Fruit fly (Drosophila melanogaster): ENCODE measurements around the gene CG14932.
A peak's percentile ranks its signal among the peaks of the same experiment; 100 is the strongest.

The CG14932 gene

DNA sequence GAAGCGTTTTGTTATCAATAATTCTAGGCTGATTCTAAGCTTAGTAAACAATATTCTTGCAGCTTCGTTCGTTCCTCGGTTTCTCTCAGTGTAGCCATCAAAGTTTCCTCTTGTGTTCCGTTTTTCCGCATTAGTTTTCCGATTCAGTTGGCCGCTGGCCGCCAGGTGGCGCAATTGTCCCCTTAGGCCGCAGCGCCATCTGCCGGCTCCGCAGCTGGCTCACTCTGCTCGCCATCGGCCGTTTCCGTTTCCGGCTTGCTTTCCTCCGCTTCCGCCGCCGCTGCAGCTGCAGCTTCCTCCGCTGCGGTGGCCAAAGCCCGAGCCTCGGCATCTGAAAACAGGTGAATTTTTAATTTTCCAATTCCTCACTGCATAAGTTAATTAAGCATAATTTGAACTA, 26.7 kb downstream of the CG14932 start (continued):
- TF ChIP-seq lmd (GFP tag; IDR thresholded peaks at IDR 0.05), result peak; percentile 78
- peak in 1 of 2 experiments; percentile 27 for TF ChIP-seq crp (GFP tag; optimal IDR thresholded peaks at IDR 0.05)
- peak; percentile 84 for TF ChIP-seq Blimp-1 (GFP tag; optimal IDR thresholded peaks at IDR 0.05)
- peak; percentile 38 for TF ChIP-seq ab (GFP tag; optimal IDR thresholded peaks at IDR 0.05)
- peak; percentile 75 for TF ChIP-seq Spps (tag; optimal IDR thresholded peaks at IDR 0.05)
- TF ChIP-seq crc (GFP tag; optimal IDR thresholded peaks at IDR 0.05), result peak; percentile 80
- TF ChIP-seq Atf3 (GFP tag; optimal IDR thresholded peaks at IDR 0.05), result peak; percentile 92
- TF ChIP-seq CG12744 (GFP tag; optimal IDR thresholded peaks at IDR 0.05), result peak; percentile 92
- peak; percentile 68 for TF ChIP-seq Myb (GFP tag; optimal IDR thresholded peaks at IDR 0.05)
- peak; percentile 87 for TF ChIP-seq Dbx (GFP tag; IDR thresholded peaks at IDR 0.05)
- peak; percentile 93 for TF ChIP-seq CG12659 (GFP tag; optimal IDR thresholded peaks at IDR 0.05)
- peak; percentile 70 for TF ChIP-seq CG13894 (tag; optimal IDR thresholded peaks at IDR 0.05)
- peak; percentile 93 for TF ChIP-seq Rx (GFP tag; IDR thresholded peaks at IDR 0.05)
- peak; percentile 84 for TF ChIP-seq CG18476 (GFP tag; optimal IDR thresholded peaks at IDR 0.05)
- TF ChIP-seq CG11093 (GFP tag; IDR thresholded peaks at IDR 0.05), result peak; percentile 70; the same call in 2 of the 3 replicates
- peak; percentile 77 for TF ChIP-seq gem (tag; optimal IDR thresholded peaks at IDR 0.05)
- peak; percentile 90 for TF ChIP-seq HmgD (GFP tag; optimal IDR thresholded peaks at IDR 0.05)
- TF ChIP-seq zen2 (GFP tag; IDR thresholded peaks at IDR 0.05; ENCODE audit: partially characterized antibody), result no peak
- peak; percentile 91 for TF ChIP-seq gcm (GFP tag; optimal IDR thresholded peaks at IDR 0.05)
- peak; percentile 92 for TF ChIP-seq CG10274 (GFP tag; optimal IDR thresholded peaks at IDR 0.05)
- TF ChIP-seq chn (GFP tag; optimal IDR thresholded peaks at IDR 0.05), result peak; percentile 93
- peak; percentile 90 for TF ChIP-seq CG32532 (GFP tag; IDR thresholded peaks at IDR 0.05)
- TF ChIP-seq BtbVII (GFP tag; optimal IDR thresholded peaks at IDR 0.05), result peak; percentile 96
- TF ChIP-seq tna (GFP tag; IDR thresholded peaks at IDR 0.05; ENCODE audit: partially characterized antibody), result no peak
- TF ChIP-seq en (GFP tag; optimal IDR thresholded peaks at IDR 0.05), result peak; percentile 98
- peak; percentile 95 for TF ChIP-seq CG17829 (tag; optimal IDR thresholded peaks at IDR 0.05)
- peak; percentile 85 for TF ChIP-seq E2f1 (GFP tag; IDR thresholded peaks at IDR 0.05)
- peak; percentile 76; the same call in 1 of the 2 replicates for TF ChIP-seq CG14667 (GFP tag; IDR thresholded peaks at IDR 0.05)
- peak in 1 of 2 experiments; percentile 54 for TF ChIP-seq eve (GFP tag; optimal IDR thresholded peaks at IDR 0.05)
- TF ChIP-seq rib (GFP tag; IDR thresholded peaks at IDR 0.05), result 0 out of 2 replicates have a peak, but pooled peaks have one; percentile 19
- TF ChIP-seq Ssrp (tag; optimal IDR thresholded peaks at IDR 0.05), result peak; percentile 81
- peak; percentile 80 for TF ChIP-seq grn (GFP tag; optimal IDR thresholded peaks at IDR 0.05)
- no peak for TF ChIP-seq Hr39 (optimal IDR thresholded peaks at IDR 0.05)
- no peak; the same call in 1 of the 2 replicates for TF ChIP-seq CG13287 (GFP tag; IDR thresholded peaks at IDR 0.05; ENCODE audit: partially characterized antibody)
- TF ChIP-seq CG9437 (GFP tag; optimal IDR thresholded peaks at IDR 0.05), result peak; percentile 87
- TF ChIP-seq CG12299 (tag; optimal IDR thresholded peaks at IDR 0.05), result peak; percentile 72
- TF ChIP-seq az2 (GFP tag; optimal IDR thresholded peaks at IDR 0.05), result peak; percentile 95
- peak; percentile 98 for TF ChIP-seq CG2199 (GFP tag; IDR thresholded peaks at IDR 0.05)
- peak; percentile 73 for TF ChIP-seq CG10147 (GFP tag; optimal IDR thresholded peaks at IDR 0.05)
- no peak for TF ChIP-seq CG7745 (tag; optimal IDR thresholded peaks at IDR 0.05)
- peak; percentile 97 for TF ChIP-seq CG17328 (GFP tag; IDR thresholded peaks at IDR 0.05)
- TF ChIP-seq CG18262 (tag; optimal IDR thresholded peaks at IDR 0.05), result peak; percentile 89
- TF ChIP-seq ci (GFP tag; IDR thresholded peaks at IDR 0.05), result peak; percentile 99
- peak; percentile 82 for TF ChIP-seq CG11085 (GFP tag; IDR thresholded peaks at IDR 0.05)
- TF ChIP-seq B-H1 (GFP tag; IDR thresholded peaks at IDR 0.05), result peak; percentile 80; the same call in 2 of the 3 replicates
- TF ChIP-seq CG11696 (GFP tag; IDR thresholded peaks at IDR 0.05), result peak; percentile 85
- TF ChIP-seq dpn (GFP tag; optimal IDR thresholded peaks at IDR 0.05), result peak; percentile 90 to 95
- TF ChIP-seq nerfin-1 (tag; optimal IDR thresholded peaks at IDR 0.05), result peak; percentile 90
- peak; percentile 92 for TF ChIP-seq CG6654 (GFP tag; optimal IDR thresholded peaks at IDR 0.05)
- TF ChIP-seq cg (GFP tag; optimal IDR thresholded peaks at IDR 0.05), result no peak
- peak; percentile 83 for TF ChIP-seq gsb (GFP tag; IDR thresholded peaks at IDR 0.05)

Data from whole organism, embryonic.